Worm (Caenorhabditis elegans): Measurements from ENCODE around the gene che-12.

Gene che-12

ce11 chrV:10285853-10286252, 21.3 kb downstream of the che-12 start:
- TF ChIP-seq elt-3 (tag; optimal IDR thresholded peaks at IDR 0.05) (no peak), daf-12 (tag; optimal IDR thresholded peaks at IDR 0.05) (no peak), nhr-11 (tag; optimal IDR thresholded peaks at IDR 0.05) (no peak)

ce11 chrV:10283444-10283843, 23.7 kb downstream of the che-12 start, which contains the start of gene lys-3:
lys-3 (minus strand) TSS chrV:10283544.
- TF ChIP-seq R02D3.7 (tag; optimal IDR thresholded peaks at IDR 0.05) (no peak), pqm-1 (tag; optimal IDR thresholded peaks at IDR 0.05) (peak; percentile 19)

- TF ChIP-seq zag-1 (tag; optimal IDR thresholded peaks at IDR 0.05) (no peak), egl-5 (tag; optimal IDR thresholded peaks at IDR 0.05) (no peak), nhr-28 (tag; optimal IDR thresholded peaks at IDR 0.05) (no peak), skn-1 (tag; optimal IDR thresholded peaks at IDR 0.05) (peak; percentile 8), pqm-1 (tag; optimal IDR thresholded peaks at IDR 0.05) (peak; percentile 95), ztf-11 (tag; optimal IDR thresholded peaks at IDR 0.05) (no peak), egl-27 (tag; optimal IDR thresholded peaks at IDR 0.05) (no peak), elt-2 (tag; optimal IDR thresholded peaks at IDR 0.05) (peak; percentile 84), aly-2 (tag; optimal IDR thresholded peaks at IDR 0.05) (no peak), nhr-76 (tag; optimal IDR thresholded peaks at IDR 0.05) (no peak), nhr-25 (tag; optimal IDR thresholded peaks at IDR 0.05) (no peak), jun-1 (tag; optimal IDR thresholded peaks at IDR 0.05) (peak; percentile 24), lin-39 (tag; optimal IDR thresholded peaks at IDR 0.05) (no peak), mml-1 (tag; optimal IDR thresholded peaks at IDR 0.05) (no peak), ztf-4 (tag; optimal IDR thresholded peaks at IDR 0.05) (no peak), pha-4 (tag; optimal IDR thresholded peaks at IDR 0.05) (peak; percentile 20), eor-1 (tag; optimal IDR thresholded peaks at IDR 0.05) (no peak), nhr-77 (tag; optimal IDR thresholded peaks at IDR 0.05) (no peak), nhr-23 (tag; optimal IDR thresholded peaks at IDR 0.05) (no peak), ceh-28 (tag; optimal IDR thresholded peaks at IDR 0.05) (no peak), unc-39 (tag; optimal IDR thresholded peaks at IDR 0.05) (no peak), fos-1 (tag; optimal IDR thresholded peaks at IDR 0.05) (no peak), fkh-10 (GFP tag; optimal IDR thresholded peaks at IDR 0.05) (no peak), ceh-82 (tag; optimal IDR thresholded peaks at IDR 0.05) (no peak), elt-3 (tag; optimal IDR thresholded peaks at IDR 0.05) (no peak), unc-62 (GFP tag; optimal IDR thresholded peaks at IDR 0.05) (no peak), nhr-237 (tag; optimal IDR thresholded peaks at IDR 0.05) (no peak), lin-15B (tag; optimal IDR thresholded peaks at IDR 0.05) (no peak)
These were observed 25.8 kb downstream of the che-12 start, which contains the start of gene lys-2 for ce11 chrV:10281374-10281773. lys-2 (minus strand) TSS chrV:10281474.

ce11 chrV:10280112-10280511, 27.1 kb downstream of the che-12 start:
- peak; percentile 37 for TF ChIP-seq jun-1 (tag; optimal IDR thresholded peaks at IDR 0.05)
- TF ChIP-seq fos-1 (tag; optimal IDR thresholded peaks at IDR 0.05), result peak; percentile 23
- TF ChIP-seq pqm-1 (tag; optimal IDR thresholded peaks at IDR 0.05), result peak; percentile 85
- no peak for TF ChIP-seq mdl-1 (tag; optimal IDR thresholded peaks at IDR 0.05)
- TF ChIP-seq elt-2 (tag; optimal IDR thresholded peaks at IDR 0.05), result peak; percentile 89
- peak; percentile 34 for TF ChIP-seq pha-4 (tag; optimal IDR thresholded peaks at IDR 0.05)

ce11 chrV:10277579-10277978, 29.6 kb downstream of the che-12 start, which contains the start of gene lys-1:
lys-1 (plus strand) TSS chrV:10277904.
- TF ChIP-seq elt-2 (tag; optimal IDR thresholded peaks at IDR 0.05) (peak; percentile 87), egl-27 (tag; optimal IDR thresholded peaks at IDR 0.05) (no peak), pqm-1 (tag; optimal IDR thresholded peaks at IDR 0.05) (peak; percentile 83), nhr-25 (tag; optimal IDR thresholded peaks at IDR 0.05) (no peak), lin-15B (tag; optimal IDR thresholded peaks at IDR 0.05) (no peak), ceh-9 (tag; optimal IDR thresholded peaks at IDR 0.05) (no peak)

ce11 chrV:10276038-10276437, 31.1 kb downstream of the che-12 start:
- TF ChIP-seq nhr-67 (tag; optimal IDR thresholded peaks at IDR 0.05) (no peak), nhr-11 (tag; optimal IDR thresholded peaks at IDR 0.05) (no peak), fkh-2 (tag; optimal IDR thresholded peaks at IDR 0.05) (no peak)

Measured in whole organism, L3 larva.